Worm (Caenorhabditis elegans) whole organism, young adult: ENCODE results near the gene twk-10.

ENCODE experiments used
- B0336.3 ChIP-seq: fragments of 200-800 bp; sonication (Bioruptor generic); IDR thresholded peaks from 2 replicates; pipeline ENCODE4 v1.3.6; 2022; ENCODE audit warnings: missing genetic modification characterization, missing compliant biosample characterization
- F10E7.11 ChIP-seq: sonication (generic microtip); optimal IDR thresholded peaks from 2 replicates; lab custom pipeline; 2017; ENCODE audit warnings: mild to moderate bottlenecking, missing genetic modification characterization, moderate library complexity, missing compliant biosample characterization
- F37B4.10 ChIP-seq: fragments of 200-800 bp; sonication (Bioruptor generic); IDR thresholded peaks from 2 replicates; pipeline ENCODE4 v1.3.6; 2022; ENCODE audit warnings: missing genetic modification characterization, missing compliant biosample characterization
- T26A5.8 ChIP-seq: sonication (generic microtip); optimal IDR thresholded peaks from 2 replicates; lab custom pipeline; 2016; ENCODE audit warnings: missing genetic modification characterization, missing compliant biosample characterization
- Y56A3A.18 ChIP-seq: fragments of 200-800 bp; sonication (Bioruptor generic); IDR thresholded peaks from 2 replicates; pipeline ENCODE4 v1.3.6; 2022; ENCODE audit warnings: missing genetic modification reagents, missing genetic modification characterization, missing compliant biosample characterization
- Y79H2A.3 ChIP-seq: fragments of 200-800 bp; sonication (Bioruptor generic); conservative IDR thresholded peaks from 2 replicates; pipeline ENCODE4 v1.3.6; 2022; ENCODE audit warnings: missing genetic modification reagents, missing genetic modification characterization, missing compliant biosample characterization
- ama-1 ChIP-seq, 3 experiments: fragments of 150-350 bp in 1 of 3; sonication (generic microtip) in 2 of 3; optimal IDR thresholded peaks; 2 replicates each; lab custom pipeline; 2014 to 2018; ENCODE audit warnings: missing biosample characterization in 2 of 3, missing genetic modification characterization in 2 of 3, missing genetic modification reagents in 2 of 3
- atf-7 ChIP-seq: sonication (generic microtip); optimal IDR thresholded peaks from 2 replicates; lab custom pipeline; 2017; ENCODE audit warnings: mild to moderate bottlenecking, missing genetic modification characterization, missing compliant biosample characterization
- attf-6 ChIP-seq: fragments of 200-800 bp; sonication (Bioruptor generic); IDR thresholded peaks from 2 replicates; pipeline ENCODE4 v1.3.6; 2022; ENCODE audit warnings: missing genetic modification reagents, missing genetic modification characterization, missing compliant biosample characterization
- cebp-1 ChIP-seq, 2 experiments: fragments of 200-800 bp in 1 of 2; sonication (Bioruptor generic) in 1 of 2; sonication (generic microtip) in 1 of 2; IDR thresholded peaks in 1 of 2; optimal IDR thresholded peaks in 1 of 2; 2 replicates each; pipeline versions ENCODE4 v1.3.6 to Lab custom; 2017 to 2022; ENCODE audit warnings: missing compliant biosample characterization in 2 of 2, missing genetic modification characterization in 2 of 2, mild to moderate bottlenecking in 1 of 2, missing genetic modification reagents in 1 of 2, moderate library complexity in 1 of 2
- dox-1 ChIP-seq: fragments of 200-800 bp; sonication (Bioruptor generic); IDR thresholded peaks from 2 replicates; pipeline ENCODE4 v1.3.6; 2022; ENCODE audit warnings: missing genetic modification reagents, missing genetic modification characterization, missing compliant biosample characterization
- egl-44 ChIP-seq: fragments of 200-800 bp; sonication (Bioruptor generic); IDR thresholded peaks from 2 replicates; pipeline ENCODE4 v1.3.6; 2022; ENCODE audit warnings: missing genetic modification reagents, missing genetic modification characterization, missing compliant biosample characterization
- egrh-3 ChIP-seq: fragments of 200-800 bp; sonication (Bioruptor generic); IDR thresholded peaks from 2 replicates; pipeline ENCODE4 v1.3.6; 2022; ENCODE audit warnings: missing genetic modification reagents, missing genetic modification characterization, missing compliant biosample characterization
- ets-4 ChIP-seq: fragments of 200-800 bp; sonication (Bioruptor generic); optimal IDR thresholded peaks from 2 replicates; lab custom pipeline; 2018; ENCODE audit warnings: mild to moderate bottlenecking, missing genetic modification characterization, missing compliant biosample characterization
- gei-17 ChIP-seq: fragments of 200-800 bp; sonication (Bioruptor generic); optimal IDR thresholded peaks from 2 replicates; lab custom pipeline; 2018; ENCODE audit warnings: mild to moderate bottlenecking, missing genetic modification characterization, missing compliant biosample characterization
- him-1 ChIP-seq: sonication (generic microtip); optimal IDR thresholded peaks from 2 replicates; lab custom pipeline; 2016; ENCODE audit warnings: missing genotype, missing genetic modification reagents, missing genetic modification characterization, missing compliant biosample characterization
- hmg-1.2 ChIP-seq: fragments of 200-800 bp; sonication (Bioruptor generic); IDR thresholded peaks from 2 replicates; pipeline ENCODE4 v1.3.6; 2022; ENCODE audit warnings: missing genetic modification reagents, missing genetic modification characterization, missing compliant biosample characterization
- lin-35 ChIP-seq, 3 experiments: fragments of 150-350 bp in 2 of 3; sonication (generic microtip) in 1 of 3; optimal IDR thresholded peaks; 2 replicates each; lab custom pipeline; 2014 to 2018; ENCODE audit warnings: missing biosample characterization in 3 of 3, missing genetic modification characterization in 3 of 3, missing genetic modification reagents in 3 of 3
- lir-1 ChIP-seq: fragments of 200-800 bp; sonication (Bioruptor generic); conservative IDR thresholded peaks from 2 replicates; pipeline ENCODE4 v1.3.6; 2022; ENCODE audit warnings: missing genetic modification reagents, missing genetic modification characterization, missing compliant biosample characterization
- lsy-27 ChIP-seq: sonication (generic microtip); optimal IDR thresholded peaks from 2 replicates; lab custom pipeline; 2017; ENCODE audit warnings: missing genetic modification characterization, mild to moderate bottlenecking, missing compliant biosample characterization, antibody characterized with exemption, missing genotype, borderline replicate concordance; ENCODE audit not compliant: insufficient read depth
- madf-3 ChIP-seq: fragments of 200-800 bp; sonication (Bioruptor generic); IDR thresholded peaks from 2 replicates; pipeline ENCODE4 v1.3.6; 2022; ENCODE audit warnings: missing genetic modification reagents, missing genetic modification characterization, missing compliant biosample characterization
- mxl-1 ChIP-seq: sonication (generic microtip); optimal IDR thresholded peaks from 2 replicates; lab custom pipeline; 2016; ENCODE audit warnings: missing genetic modification characterization, missing compliant biosample characterization
- nhr-120 ChIP-seq: fragments of 200-800 bp; sonication (Bioruptor generic); IDR thresholded peaks from 2 replicates; pipeline ENCODE4 v1.3.6; 2022; ENCODE audit warnings: missing genetic modification characterization, missing compliant biosample characterization
- nhr-179 ChIP-seq: sonication (generic microtip); optimal IDR thresholded peaks from 2 replicates; lab custom pipeline; 2016; ENCODE audit warnings: mild to moderate bottlenecking, missing genetic modification characterization, missing compliant biosample characterization
- nhr-80 ChIP-seq: sonication (generic microtip); optimal IDR thresholded peaks from 2 replicates; lab custom pipeline; 2016; ENCODE audit warnings: missing genetic modification characterization, missing compliant biosample characterization
- nhr-90 ChIP-seq: sonication (generic microtip); optimal IDR thresholded peaks from 2 replicates; lab custom pipeline; 2016; ENCODE audit warnings: missing genotype, mild to moderate bottlenecking, missing genetic modification characterization, missing compliant biosample characterization
- rcor-1 ChIP-seq: fragments of 200-800 bp; sonication (Bioruptor generic); IDR thresholded peaks from 2 replicates; pipeline ENCODE4 v1.3.6; 2022; ENCODE audit warnings: missing genetic modification reagents, missing genetic modification characterization, missing compliant biosample characterization
- snpc-3.4 ChIP-seq: sonication (generic microtip); optimal IDR thresholded peaks from 2 replicates; lab custom pipeline; 2017; ENCODE audit warnings: missing genetic modification characterization, mild to moderate bottlenecking, missing compliant biosample characterization, antibody characterized with exemption, moderate library complexity, missing genotype, missing genetic modification reagents
- sptf-2 ChIP-seq: fragments of 200-800 bp; sonication (Bioruptor generic); optimal IDR thresholded peaks from 2 replicates; lab custom pipeline; 2018; ENCODE audit warnings: mild to moderate bottlenecking, missing genetic modification characterization, missing compliant biosample characterization
- tbp1 ChIP-seq: fragments of 200-800 bp; sonication (Bioruptor generic); optimal IDR thresholded peaks from 2 replicates; lab custom pipeline; 2018; ENCODE audit warnings: mild to moderate bottlenecking, missing genetic modification characterization, missing compliant biosample characterization
- tbx-9 ChIP-seq: sonication (generic microtip); optimal IDR thresholded peaks from 2 replicates; lab custom pipeline; 2016; ENCODE audit warnings: borderline replicate concordance, missing genetic modification characterization, inconsistent platforms, missing compliant biosample characterization
- unc-130 ChIP-seq: sonication (generic microtip); optimal IDR thresholded peaks from 2 replicates; lab custom pipeline; 2016; ENCODE audit warnings: missing genetic modification reagents, missing genetic modification characterization, missing compliant biosample characterization
- unc-62 ChIP-seq: fragments of 150-350 bp; optimal IDR thresholded peaks from 2 replicates; lab custom pipeline; 2014; ENCODE audit warnings: missing biosample characterization, missing genetic modification reagents, missing genetic modification characterization
- zfh-2 ChIP-seq: fragments of 200-800 bp; sonication (Bioruptor generic); conservative IDR thresholded peaks from 2 replicates; pipeline ENCODE4 v1.3.6; 2022; ENCODE audit warnings: missing genetic modification reagents, missing genetic modification characterization, missing compliant biosample characterization
- ztf-22 ChIP-seq: fragments of 200-800 bp; sonication (Bioruptor generic); optimal IDR thresholded peaks from 2 replicates; lab custom pipeline; 2018; ENCODE audit warnings: mild to moderate bottlenecking, missing genetic modification characterization, moderate library complexity, missing compliant biosample characterization

The twk-10 gene

DNA sequence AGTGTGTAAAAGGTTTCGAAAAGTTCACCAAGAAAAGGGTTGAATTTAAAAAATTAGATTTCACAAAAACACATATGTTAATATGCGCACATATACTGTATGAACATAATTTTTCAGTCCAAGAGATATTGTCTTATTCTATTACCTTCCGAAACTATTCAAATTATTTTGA lies 34.0 kb upstream of the twk-10 start, which contains the start of gene F46E10.3:
Gene F46E10.3 (plus strand): TSS at position 73 of the 172 bp plus-strand sequence.
- TF ChIP-seq snpc-3.4 (tag; lab: Kevin White, UChicago) (no peak), nhr-90 (tag; lab: Kevin White, UChicago) (no peak), sptf-2 (GFP tag; lab: Kevin White, UChicago) (no peak), T26A5.8 (tag; lab: Kevin White, UChicago) (no peak), him-1 (no peak), F37B4.10 (no peak)

DNA sequence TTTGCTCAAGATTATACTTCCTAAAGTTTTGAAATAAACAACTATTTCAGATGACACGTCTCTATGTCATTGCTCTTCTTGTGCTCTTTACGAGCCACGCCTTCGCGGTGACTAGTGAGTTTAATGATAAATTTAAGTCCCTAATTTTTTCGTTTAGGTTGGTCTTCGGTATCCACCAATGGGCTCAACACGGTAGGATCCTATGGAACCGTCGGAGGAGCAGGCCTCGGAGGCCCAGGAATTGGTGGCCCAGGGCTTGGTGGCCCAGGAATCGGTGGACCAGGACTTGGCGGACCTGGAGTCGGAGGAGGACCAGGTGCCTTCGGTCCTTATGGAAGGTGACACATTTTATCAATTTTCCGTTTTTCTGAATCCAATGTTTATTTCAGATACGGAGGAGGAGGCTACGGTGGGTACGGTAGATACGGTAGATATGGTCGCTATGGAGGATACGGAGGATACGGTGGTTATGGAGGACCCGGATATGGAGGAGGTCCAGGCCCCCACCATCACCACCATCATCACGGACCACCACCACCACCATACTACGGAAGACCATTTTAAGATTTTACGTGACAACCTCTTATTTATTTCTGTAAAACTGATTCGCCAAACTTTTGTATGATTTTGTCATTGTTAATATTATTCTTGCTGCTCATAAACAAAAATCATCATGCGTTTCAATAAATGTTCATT lies 31.6 kb upstream of the twk-10 start, which contains the start of the genes F46E10.2 and F46E10.18:
Gene F46E10.2 (plus strand): TSS at position 51 of the 696 bp plus-strand sequence.
Gene F46E10.18 (plus strand): TSS at position 646 of the 696 bp plus-strand sequence.
- TF ChIP-seq Y56A3A.18 (no peak), hmg-1.2 (GFP tag; lab: Robert Waterston, UW) (0 out of 2 replicates have a peak, but pooled peaks have one; percentile 6), attf-6 (no peak), egrh-3 (GFP tag; lab: Robert Waterston, UW) (peak; percentile 31; the same call in 1 of the 2 replicates), zfh-2 (GFP tag; lab: Robert Waterston, UW) (peak; percentile 84), nhr-120 (GFP tag; lab: Robert Waterston, UW) (0 out of 2 replicates have a peak, but pooled peaks have one; percentile 46)

DNA sequence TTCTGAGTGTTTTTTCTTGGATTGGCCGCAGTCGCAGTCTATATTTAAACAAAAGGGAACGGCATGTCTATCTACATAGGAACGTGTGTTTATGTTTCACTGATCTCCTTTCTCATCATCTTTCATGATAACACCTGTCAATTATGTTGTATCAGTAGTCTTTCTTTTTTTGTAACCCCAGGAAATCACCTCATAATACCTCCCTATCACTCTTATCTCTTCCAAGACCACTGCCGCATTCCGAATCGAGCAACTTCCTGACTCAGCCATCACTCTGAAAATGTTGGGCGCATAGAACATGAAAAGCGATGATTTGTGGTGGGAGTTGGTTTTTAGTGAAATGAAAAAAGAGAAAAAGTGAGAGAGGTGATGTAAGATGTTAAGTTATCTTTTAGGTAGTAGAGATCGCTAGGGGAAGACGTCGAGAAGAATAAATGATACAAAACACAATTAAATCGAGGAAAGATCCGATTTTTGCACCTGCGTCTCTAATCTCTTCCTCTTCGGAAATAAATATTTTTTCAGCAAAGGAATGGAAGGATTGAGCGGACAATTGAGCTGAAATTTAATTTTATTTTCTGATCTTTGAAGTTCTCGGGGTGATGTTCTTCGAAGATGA lies 29.2 kb upstream of the twk-10 start:
- TF ChIP-seq ets-4 (GFP tag; lab: Kevin White, UChicago), result peak; percentile 94
- TF ChIP-seq lin-35 (GFP tag; optimal IDR thresholded peaks at IDR 0.05; lab: Kevin White, UChicago), result no peak
- peak; percentile 99 for TF ChIP-seq nhr-80 (tag; lab: Kevin White, UChicago)
- TF ChIP-seq B0336.3, result 0 out of 2 replicates have a peak, but pooled peaks have one; percentile 16
- peak; percentile 41 for TF ChIP-seq unc-62 (GFP tag; lab: Kevin White, UChicago)
- no peak for TF ChIP-seq cebp-1 (GFP tag; IDR thresholded peaks at IDR 0.05; lab: Robert Waterston, UW)
- TF ChIP-seq cebp-1 (tag; optimal IDR thresholded peaks at IDR 0.05; lab: Kevin White, UChicago), result peak; percentile 23
- peak; percentile 4 for TF ChIP-seq nhr-90 (tag; lab: Kevin White, UChicago)
- peak; percentile 83 for TF ChIP-seq ztf-22 (GFP tag; lab: Kevin White, UChicago)
- no peak for TF ChIP-seq lsy-27 (tag; lab: Kevin White, UChicago)
- peak; percentile 0 for TF ChIP-seq tbp1 (GFP tag; lab: Kevin White, UChicago)
- no peak for TF ChIP-seq unc-130 (GFP tag; lab: Kevin White, UChicago)
- peak; percentile 49; the same call in 1 of the 2 replicates for TF ChIP-seq egl-44
- peak; percentile 68 for TF ChIP-seq atf-7
- TF ChIP-seq dox-1 (GFP tag; lab: Robert Waterston, UW), result peak; percentile 72
- TF ChIP-seq, all 124 proteins: peak for 11

DNA sequence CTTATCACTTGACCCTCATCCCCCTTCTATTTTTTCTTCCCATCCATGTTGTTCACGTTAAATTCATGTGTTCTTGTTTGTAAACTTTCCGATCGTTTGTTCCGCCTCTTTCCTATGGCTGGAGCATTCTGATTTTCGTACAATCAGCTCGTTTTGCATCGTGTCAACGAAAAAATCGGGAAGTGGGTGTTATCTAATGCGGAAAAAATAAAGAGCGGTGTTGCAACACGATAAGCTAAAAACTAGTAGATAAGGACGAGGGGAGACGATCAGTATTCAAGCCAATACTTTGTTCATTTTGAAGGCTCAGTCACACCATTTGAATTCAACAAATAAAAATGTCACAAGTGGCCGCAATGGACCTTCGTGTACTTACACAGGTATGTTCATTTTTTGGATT lies 27.4 kb upstream of the twk-10 start, which contains the start of gene acs-1:
Gene acs-1 (plus strand): TSS at position 233 of the 400 bp plus-strand sequence.
- TF ChIP-seq lir-1 (no peak), rcor-1 (no peak), ets-4 (GFP tag; lab: Kevin White, UChicago) (peak; percentile 89), dox-1 (GFP tag; lab: Robert Waterston, UW) (peak; percentile 41), ztf-22 (GFP tag; lab: Kevin White, UChicago) (peak; percentile 42), F10E7.11 (tag; lab: Kevin White, UChicago) (no peak), Y79H2A.3 (GFP tag; lab: Robert Waterston, UW) (no peak), nhr-80 (tag; lab: Kevin White, UChicago) (peak; percentile 98), nhr-179 (tag; lab: Kevin White, UChicago) (no peak), mxl-1 (no peak), gei-17 (GFP tag; lab: Kevin White, UChicago) (no peak), madf-3 (GFP tag; lab: Robert Waterston, UW) (no peak), ama-1 (optimal IDR thresholded peaks at IDR 0.05; lab: Kevin White, UChicago) (no peak), ama-1 (GFP tag; optimal IDR thresholded peaks at IDR 0.05; lab: Kevin White, UChicago) (no peak), B0336.3 (0 out of 2 replicates have a peak, but pooled peaks have one; percentile 33), tbx-9 (no peak)
- TF ChIP-seq, all 124 proteins: peak for 5
